Worm (Caenorhabditis elegans) whole organism, L4 larva: Measurements from ENCODE around the gene F55G11.10.

Experiments
- F10B5.3 ChIP-seq: sonication (generic microtip); optimal IDR thresholded peaks from 2 replicates; lab custom pipeline; 2016; ENCODE audit warnings: mild to moderate bottlenecking, missing genetic modification characterization, missing compliant biosample characterization
- F49E8.2 ChIP-seq: sonication (generic microtip); optimal IDR thresholded peaks from 2 replicates; lab custom pipeline; 2016; ENCODE audit warnings: missing compliant biosample characterization, mild to moderate bottlenecking, missing genetic modification characterization, borderline replicate concordance
- Y105C5A.15 ChIP-seq: fragments of 200-800 bp; sonication (Bioruptor generic); IDR thresholded peaks from 2 replicates; pipeline ENCODE4 v1.3.6; 2022; ENCODE audit warnings: missing genetic modification characterization, missing compliant biosample characterization
- Y75B8A.6 ChIP-seq: fragments of 200-800 bp; sonication (Bioruptor generic); IDR thresholded peaks from 2 replicates; pipeline ENCODE4 v1.3.6; 2022; ENCODE audit warnings: missing genetic modification reagents, missing genetic modification characterization, missing compliant biosample characterization
- aha-1 ChIP-seq: fragments of 150-350 bp; peaks from one replicate; lab custom pipeline; 2014; ENCODE audit warnings: missing biosample characterization, missing genetic modification characterization
- attf-4 ChIP-seq: sonication (generic microtip); optimal IDR thresholded peaks from 3 replicates; lab custom pipeline; 2017; ENCODE audit warnings: missing biosample characterization, missing genetic modification characterization
- ces-1 ChIP-seq: fragments of 150-350 bp; sonication (generic microtip); optimal IDR thresholded peaks from 4 replicates; lab custom pipeline; 2014; ENCODE audit warnings: missing biosample characterization, missing genetic modification reagents, missing genetic modification characterization
- daf-12 ChIP-seq: fragments of 150-350 bp; optimal IDR thresholded peaks from 2 replicates; lab custom pipeline; 2014; ENCODE audit warnings: missing biosample characterization, missing genetic modification reagents, missing genetic modification characterization
- daf-16 ChIP-seq, 3 experiments: sonication (generic microtip); optimal IDR thresholded peaks; 2 replicates each; lab custom pipeline; 2016 to 2017; ENCODE audit warnings: missing genetic modification characterization in 3 of 3, missing genetic modification reagents in 3 of 3, mild to moderate bottlenecking in 2 of 3, missing compliant biosample characterization in 2 of 3, missing biosample characterization in 1 of 3, moderate library complexity in 1 of 3
- dmd-6 ChIP-seq: fragments of 200-800 bp; sonication (Bioruptor generic); IDR thresholded peaks from 2 replicates; pipeline ENCODE4 v1.3.6; 2022; ENCODE audit warnings: missing genetic modification reagents, missing genetic modification characterization, missing compliant biosample characterization
- dpl-1 ChIP-seq: fragments of 150-350 bp; optimal IDR thresholded peaks from 2 replicates; lab custom pipeline; 2014; ENCODE audit warnings: missing biosample characterization, missing genetic modification reagents, missing genetic modification characterization
- egl-27 ChIP-seq: sonication (generic microtip); optimal IDR thresholded peaks from 3 replicates; lab custom pipeline; 2017; ENCODE audit warnings: missing biosample characterization, missing genetic modification reagents, missing genetic modification characterization
- hif-1 ChIP-seq, 2 experiments: sonication (generic microtip); optimal IDR thresholded peaks; 2 replicates each; lab custom pipeline; 2016 to 2017; ENCODE audit warnings: missing compliant biosample characterization in 2 of 2, missing genetic modification characterization in 2 of 2, missing genetic modification reagents in 2 of 2, missing genotype in 2 of 2, mild to moderate bottlenecking in 1 of 2
- hlh-11 ChIP-seq: fragments of 200-800 bp; sonication (Bioruptor generic); optimal IDR thresholded peaks from 2 replicates; lab custom pipeline; 2018; ENCODE audit warnings: mild to moderate bottlenecking, missing genetic modification characterization, missing compliant biosample characterization
- lin-38 ChIP-seq: fragments of 200-800 bp; sonication (Bioruptor generic); IDR thresholded peaks from 2 replicates; pipeline ENCODE4 v1.3.6; 2022; ENCODE audit warnings: missing genetic modification reagents, missing genetic modification characterization, missing compliant biosample characterization
- lin-39 ChIP-seq: fragments of 150-350 bp; optimal IDR thresholded peaks from 2 replicates; lab custom pipeline; 2014; ENCODE audit warnings: missing biosample characterization, missing genetic modification reagents, missing genetic modification characterization
- mep-1 ChIP-seq: fragments of 150-350 bp; sonication (generic microtip); optimal IDR thresholded peaks from 3 replicates; lab custom pipeline; 2014; ENCODE audit warnings: missing biosample characterization, missing genetic modification characterization
- mxl-2 ChIP-seq: fragments of 200-800 bp; sonication (Bioruptor generic); conservative IDR thresholded peaks from 2 replicates; pipeline ENCODE4 v1.3.6; 2022; ENCODE audit warnings: missing genetic modification reagents, missing genetic modification characterization, missing compliant biosample characterization
- mxl-3 ChIP-seq: fragments of 200-800 bp; sonication (Bioruptor generic); optimal IDR thresholded peaks from 2 replicates; lab custom pipeline; 2018; ENCODE audit warnings: mild to moderate bottlenecking, missing genetic modification characterization, missing compliant biosample characterization
- nhr-111 ChIP-seq: fragments of 200-800 bp; sonication (Bioruptor generic); optimal IDR thresholded peaks from 2 replicates; lab custom pipeline; 2018; ENCODE audit warnings: mild to moderate bottlenecking, missing genetic modification characterization, missing compliant biosample characterization
- nhr-237 ChIP-seq: sonication (generic microtip); optimal IDR thresholded peaks from 2 replicates; lab custom pipeline; 2017; ENCODE audit warnings: missing biosample characterization, missing genetic modification characterization
- nhr-25 ChIP-seq: sonication (generic microtip); optimal IDR thresholded peaks from 2 replicates; lab custom pipeline; 2017; ENCODE audit warnings: missing genetic modification characterization, mild to moderate bottlenecking, missing compliant biosample characterization, antibody characterized with exemption, moderate library complexity, borderline replicate concordance; ENCODE audit not compliant: insufficient read depth
- nhr-28 ChIP-seq: fragments of 150-350 bp; optimal IDR thresholded peaks from 2 replicates; lab custom pipeline; 2014; ENCODE audit warnings: missing biosample characterization, missing genetic modification characterization
- php-3 ChIP-seq: fragments of 200-800 bp; sonication (Bioruptor generic); IDR thresholded peaks from 2 replicates; pipeline ENCODE4 v1.3.6; 2022; ENCODE audit warnings: missing genetic modification reagents, missing genetic modification characterization, missing compliant biosample characterization
- pqm-1 ChIP-seq: sonication (generic microtip); optimal IDR thresholded peaks from 2 replicates; lab custom pipeline; 2017; ENCODE audit warnings: missing biosample characterization, missing genetic modification characterization
- rbr-2 ChIP-seq: sonication (generic microtip); optimal IDR thresholded peaks from 2 replicates; lab custom pipeline; 2016; ENCODE audit warnings: missing genotype, missing genetic modification characterization, missing compliant biosample characterization
- saeg-2 ChIP-seq: fragments of 200-800 bp; sonication (Bioruptor generic); IDR thresholded peaks from 2 replicates; pipeline ENCODE4 v1.3.6; 2022; ENCODE audit warnings: missing genetic modification reagents, missing genetic modification characterization, missing compliant biosample characterization
- set-16 ChIP-seq: fragments of 200-800 bp; sonication (Bioruptor generic); IDR thresholded peaks from 2 replicates; pipeline ENCODE4 v1.3.6; 2022; ENCODE audit warnings: missing genetic modification reagents, missing genetic modification characterization, missing compliant biosample characterization
- snpc-1.2 ChIP-seq: fragments of 200-800 bp; sonication (Bioruptor generic); IDR thresholded peaks from 2 replicates; pipeline ENCODE4 v1.3.6; 2022; ENCODE audit warnings: missing genetic modification reagents, missing genetic modification characterization, missing compliant biosample characterization
- unc-130 ChIP-seq: sonication (generic microtip); optimal IDR thresholded peaks from 2 replicates; lab custom pipeline; 2016; ENCODE audit warnings: missing genetic modification reagents, missing genetic modification characterization, missing compliant biosample characterization
- unc-62 ChIP-seq, 3 experiments: fragments of 150-350 bp in 1 of 3; sonication (generic microtip); optimal IDR thresholded peaks in 2 of 3; peaks in 1 of 3; 1 replicate in 1 of 3; 2 replicates in 2 of 3; lab custom pipeline; 2014 to 2017; ENCODE audit warnings: missing biosample characterization in 3 of 3, missing genetic modification characterization in 3 of 3, missing genetic modification reagents in 3 of 3, missing genotype in 1 of 3
- vab-7 ChIP-seq: fragments of 200-800 bp; sonication (Bioruptor generic); IDR thresholded peaks from 2 replicates; pipeline ENCODE4 v1.3.6; 2022; ENCODE audit warnings: missing genetic modification reagents, missing genetic modification characterization, missing compliant biosample characterization
- zag-1 ChIP-seq: fragments of 150-350 bp; optimal IDR thresholded peaks from 2 replicates; lab custom pipeline; 2014; ENCODE audit warnings: missing biosample characterization, missing genetic modification characterization
- zfp-2 ChIP-seq: sonication (generic microtip); optimal IDR thresholded peaks from 2 replicates; lab custom pipeline; 2016; ENCODE audit warnings: mild to moderate bottlenecking, missing genetic modification characterization, missing compliant biosample characterization
- zip-2 ChIP-seq: fragments of 150-350 bp; optimal IDR thresholded peaks from 2 replicates; lab custom pipeline; 2014; ENCODE audit warnings: missing biosample characterization, missing genetic modification characterization

Gene F55G11.10

DNA sequence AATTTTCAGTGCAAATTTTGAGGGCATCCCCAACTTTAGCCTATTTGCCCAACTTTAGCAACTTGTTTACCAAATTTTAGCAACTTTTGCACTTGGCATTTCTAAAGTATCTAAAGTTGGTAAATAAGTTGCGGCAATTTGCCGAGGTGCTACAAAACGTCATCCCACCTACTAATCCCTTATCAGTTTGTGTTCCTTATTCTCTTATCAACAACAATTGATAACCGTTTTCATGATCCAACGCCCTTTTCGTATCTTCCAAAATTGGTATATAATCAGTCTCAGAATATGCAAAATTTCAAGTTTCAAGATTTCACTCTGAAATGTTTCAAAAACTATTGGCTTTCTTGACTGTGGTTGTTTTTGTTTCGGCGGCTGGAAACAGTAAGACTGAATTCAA is 24.8 kb downstream of the F55G11.10 start, which contains the start of gene F55G11.4:
F55G11.4 (plus strand) TSS at position 289 of the 400 bp plus-strand sequence.
- TF ChIP-seq snpc-1.2 (GFP tag; lab: Robert Waterston, UW): no peak
- no peak for TF ChIP-seq Y105C5A.15
- TF ChIP-seq ces-1 (GFP tag; lab: Kevin White, UChicago): no peak
- no peak for TF ChIP-seq Y75B8A.6
- TF ChIP-seq php-3 (GFP tag; lab: Robert Waterston, UW): no peak
- TF ChIP-seq vab-7 (GFP tag; lab: Robert Waterston, UW): no peak
- no peak for TF ChIP-seq F49E8.2 (tag; lab: Kevin White, UChicago)
- TF ChIP-seq pqm-1: peak; percentile 44
- no peak for TF ChIP-seq set-16 (GFP tag; lab: Robert Waterston, UW)
- TF ChIP-seq mxl-3 (GFP tag; lab: Kevin White, UChicago): no peak
- no peak for TF ChIP-seq mep-1 (tag; lab: Kevin White, UChicago)
- no peak for TF ChIP-seq dpl-1
- TF ChIP-seq dmd-6 (GFP tag; lab: Robert Waterston, UW): peak; percentile 22; the same call in 1 of the 2 replicates
- no peak for TF ChIP-seq lin-38 (GFP tag; lab: Robert Waterston, UW)
- TF ChIP-seq nhr-111 (GFP tag; lab: Kevin White, UChicago): no peak
- TF ChIP-seq unc-62 (GFP tag; optimal IDR thresholded peaks at IDR 0.05 in 1 of 2; lab: Kevin White, UChicago): peak in 1 of 2 experiments; percentile 52
- no peak for TF ChIP-seq unc-62 (tag; optimal IDR thresholded peaks at IDR 0.05; lab: Kevin White, UChicago)
- no peak for TF ChIP-seq F10B5.3 (tag; lab: Kevin White, UChicago)
- no peak for TF ChIP-seq lin-39
- TF ChIP-seq hif-1 (tag; optimal IDR thresholded peaks at IDR 0.05; lab: Kevin White, UChicago): no peak
- no peak for TF ChIP-seq saeg-2 (GFP tag; lab: Robert Waterston, UW)
- no peak for TF ChIP-seq zfp-2 (tag; lab: Kevin White, UChicago)
- no peak for TF ChIP-seq zip-2 (tag; lab: Kevin White, UChicago)
- TF ChIP-seq zag-1 (tag; lab: Kevin White, UChicago): no peak
- no peak for TF ChIP-seq unc-130 (GFP tag; lab: Kevin White, UChicago)
- TF ChIP-seq attf-4 (tag; lab: Kevin White, UChicago): no peak

DNA sequence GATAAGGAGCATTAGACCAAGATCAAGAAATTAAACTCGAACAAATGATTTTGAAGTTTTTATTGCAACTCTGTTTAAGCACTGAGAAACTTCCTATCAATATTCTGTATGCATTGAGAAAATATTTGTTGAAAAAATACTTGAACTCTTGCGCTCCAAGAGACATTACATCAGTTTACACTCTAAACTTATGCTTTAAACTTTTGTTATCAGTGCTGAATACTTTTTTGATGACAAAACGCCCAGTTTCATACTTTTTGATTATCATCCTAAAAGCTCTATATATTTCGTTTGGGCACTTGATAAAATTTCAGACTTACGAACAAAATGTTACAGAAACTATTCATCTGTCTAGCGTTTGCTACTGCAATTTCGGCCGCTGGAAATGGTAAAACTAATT is 27.4 kb downstream of the F55G11.10 start, which contains the start of gene dod-17:
dod-17 (plus strand) TSS at position 323 of the 400 bp plus-strand sequence.
- TF ChIP-seq unc-62 (GFP tag; optimal IDR thresholded peaks at IDR 0.05 in 1 of 2; lab: Kevin White, UChicago): no peak
- no peak for TF ChIP-seq unc-62 (tag; optimal IDR thresholded peaks at IDR 0.05; lab: Kevin White, UChicago)
- TF ChIP-seq pqm-1: peak; percentile 35
- TF ChIP-seq, all 104 proteins: peak for 1

DNA sequence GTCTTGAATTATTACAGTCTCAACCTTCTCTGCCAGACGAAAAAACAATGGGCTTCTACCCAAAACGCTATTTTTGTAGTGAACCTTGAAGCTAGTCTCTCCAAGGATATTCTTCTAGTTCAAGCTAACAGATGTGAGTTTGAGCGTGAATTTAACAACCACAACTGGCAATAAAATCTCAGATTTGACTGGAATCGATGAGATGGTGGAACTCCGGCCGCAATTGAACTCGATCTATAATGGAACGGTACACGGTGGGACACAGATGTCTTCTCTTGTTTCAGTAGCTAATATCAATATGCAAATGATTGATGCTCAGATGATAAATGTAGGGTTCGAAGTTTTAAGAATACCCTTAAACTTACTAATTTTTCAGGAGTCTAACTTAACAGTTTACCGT is 29.1 kb downstream of the F55G11.10 start:
- TF ChIP-seq mxl-2 (GFP tag; lab: Robert Waterston, UW) (no peak), unc-62 (GFP tag; optimal IDR thresholded peaks at IDR 0.05 in 1 of 2; lab: Kevin White, UChicago) (peak in 1 of 2 experiments; percentile 95), unc-62 (tag; optimal IDR thresholded peaks at IDR 0.05; lab: Kevin White, UChicago) (no peak)

DNA sequence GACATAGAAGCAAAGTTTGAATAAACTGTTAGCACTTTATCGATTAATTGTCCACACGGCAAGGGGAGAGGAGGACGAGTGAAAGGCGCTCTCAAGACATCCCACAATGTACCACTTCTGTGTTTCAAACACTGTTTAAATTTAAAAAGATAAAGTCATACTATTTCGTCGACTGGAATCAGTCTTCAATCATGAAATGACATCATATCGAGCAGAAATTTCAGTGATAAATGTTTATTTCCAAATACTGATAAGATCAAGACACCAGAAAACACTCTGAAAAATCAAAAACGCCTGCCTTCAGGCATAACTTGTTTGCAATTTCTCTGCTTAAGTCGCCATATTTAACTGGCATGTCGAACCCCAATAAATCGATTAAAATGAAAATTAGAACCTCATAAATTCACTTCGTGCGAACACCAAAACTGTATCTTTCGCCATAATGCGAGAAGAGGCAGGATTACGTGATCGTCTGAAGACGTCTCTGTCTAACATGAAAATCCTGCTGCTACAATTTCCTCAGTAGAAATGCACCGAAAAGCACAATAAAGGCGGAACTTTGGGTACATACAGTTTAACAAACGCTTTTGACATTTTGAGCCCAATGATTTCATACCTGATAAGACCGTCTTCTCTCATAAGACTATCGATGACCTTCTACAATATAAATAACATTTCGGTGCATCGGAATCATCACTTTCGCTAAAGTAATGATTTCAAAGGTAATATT is 29.9 kb downstream of the F55G11.10 start, which contains the start of gene K10D11.2:
K10D11.2 (plus strand) TSS at position 680 of the 730 bp plus-strand sequence.
- TF ChIP-seq egl-27 (tag; lab: Kevin White, UChicago) (no peak), rbr-2 (tag; lab: Kevin White, UChicago) (no peak), nhr-237 (tag; lab: Kevin White, UChicago) (no peak), php-3 (GFP tag; lab: Robert Waterston, UW) (peak; percentile 34; the same call in 1 of the 2 replicates), hlh-11 (tag; lab: Kevin White, UChicago) (peak; percentile 7), daf-12 (no peak), daf-16 (GFP tag; optimal IDR thresholded peaks at IDR 0.05; lab: Kevin White, UChicago) (no peak), daf-16 (tag; optimal IDR thresholded peaks at IDR 0.05; lab: Kevin White, UChicago) (peak; percentile 38), nhr-25 (tag; lab: Kevin White, UChicago) (no peak), dmd-6 (GFP tag; lab: Robert Waterston, UW) (peak; percentile 87), aha-1 (tag; lab: Kevin White, UChicago) (no peak), pqm-1 (peak; percentile 3), nhr-28 (peak; percentile 42)
- TF ChIP-seq, all 104 proteins: peak for 6
